ENCODE assay signal across 5 fruit fly cellular contexts in genomic region chr2L:7436492-7437324, dm6.
TF ChIP-seq lines count a peak whose summit lies in the region.

No protein-coding gene starts in this region.

- TF ChIP-seq CTCF in whole organism, embryonic (GFP tag; optimal IDR thresholded peaks at IDR 0.05; lab: Kevin White, UChicago), result peak; percentile 76

TF ChIP-seq in whole organism, adult, 20 proteins besides CTCF, POLR2A, EP300 and RAD21 (continues in another document):
- TF ChIP-seq ovo (GFP tag; optimal IDR thresholded peaks at IDR 0.05; lab: Kevin White, UChicago), result peak; percentile 89
- TF ChIP-seq Hr96 (GFP tag; optimal IDR thresholded peaks at IDR 0.05; lab: Kevin White, UChicago), result peak; percentile 75
- TF ChIP-seq CG12768 (GFP tag; optimal IDR thresholded peaks at IDR 0.05; lab: Kevin White, UChicago), result peak; percentile 72
- TF ChIP-seq CG5204 (GFP tag; optimal IDR thresholded peaks at IDR 0.05; lab: Kevin White, UChicago), result peak; percentile 62
- peak; percentile 93 for TF ChIP-seq kay (GFP tag; lab: Kevin White, UChicago; ENCODE audit: borderline replicate concordance)
- TF ChIP-seq CG33017 (tag; optimal IDR thresholded peaks at IDR 0.05; lab: Kevin White, UChicago), result peak; percentile 65
- TF ChIP-seq pad (GFP tag; optimal IDR thresholded peaks at IDR 0.05; lab: Kevin White, UChicago), result peak; percentile 72
- peak; percentile 66 for TF ChIP-seq Mnt (GFP tag; optimal IDR thresholded peaks at IDR 0.05; lab: Kevin White, UChicago)
- peak; percentile 27 for TF ChIP-seq bab1 (GFP tag; optimal IDR thresholded peaks at IDR 0.05; lab: Kevin White, UChicago)
- TF ChIP-seq CG1620 (GFP tag; optimal IDR thresholded peaks at IDR 0.05; lab: Kevin White, UChicago), result peak; percentile 94
- TF ChIP-seq CG7045 (GFP tag; optimal IDR thresholded peaks at IDR 0.05; lab: Kevin White, UChicago), result peak; percentile 76
- TF ChIP-seq CG7101 (tag; optimal IDR thresholded peaks at IDR 0.05; lab: Kevin White, UChicago), result peak; percentile 79
- peak; percentile 96 for TF ChIP-seq Crg-1 (GFP tag; optimal IDR thresholded peaks at IDR 0.05; lab: Kevin White, UChicago)
- peak; percentile 57 for TF ChIP-seq CG14711 (tag; optimal IDR thresholded peaks at IDR 0.05; lab: Kevin White, UChicago)
- TF ChIP-seq Clk (GFP tag; optimal IDR thresholded peaks at IDR 0.05; lab: Kevin White, UChicago), result peak; percentile 55
- no peak for TF ChIP-seq cnc (optimal IDR thresholded peaks at IDR 0.05; lab: Kevin White, UChicago)
- peak; percentile 57 for TF ChIP-seq CG11617 (GFP tag; optimal IDR thresholded peaks at IDR 0.05; lab: Kevin White, UChicago)
- peak; percentile 85 for TF ChIP-seq tj (GFP tag; optimal IDR thresholded peaks at IDR 0.05; lab: Kevin White, UChicago)

TF ChIP-seq in whole organism, embryonic, 481 proteins besides CTCF, POLR2A, EP300 and RAD21 (continues in another document):
- TF ChIP-seq Mad (GFP tag; optimal IDR thresholded peaks at IDR 0.05; lab: Kevin White, UChicago), result peak; percentile 53
- peak; percentile 52 for TF ChIP-seq Mes4 (GFP tag; optimal IDR thresholded peaks at IDR 0.05; lab: Kevin White, UChicago)
- peak; percentile 3 for TF ChIP-seq CG8388 (GFP tag; optimal IDR thresholded peaks at IDR 0.05; lab: Kevin White, UChicago)
- peak; percentile 67 for TF ChIP-seq CG3163 (GFP tag; optimal IDR thresholded peaks at IDR 0.05; lab: Kevin White, UChicago)
- TF ChIP-seq CG14710 (tag; optimal IDR thresholded peaks at IDR 0.05; lab: Kevin White, UChicago), result peak; percentile 19
- TF ChIP-seq Ada2b (GFP tag; IDR thresholded peaks at IDR 0.05; lab: Robert Waterston, UW), result peak; percentile 37; the same call in 1 of the 2 replicates
- peak; percentile 68 for TF ChIP-seq tio (GFP tag; optimal IDR thresholded peaks at IDR 0.05; lab: Kevin White, UChicago)
- peak; percentile 58 for TF ChIP-seq kni (GFP tag; optimal IDR thresholded peaks at IDR 0.05; lab: Kevin White, UChicago)
- peak; percentile 62; the same call in 2 of the 3 replicates for TF ChIP-seq tgo (GFP tag; IDR thresholded peaks at IDR 0.05; lab: Robert Waterston, UW)
- TF ChIP-seq crp (GFP tag; optimal IDR thresholded peaks at IDR 0.05; lab: Kevin White, UChicago), result no peak
- TF ChIP-seq eyg (GFP tag; optimal IDR thresholded peaks at IDR 0.05; lab: Kevin White, UChicago), result peak; percentile 79
- TF ChIP-seq CG11093 (GFP tag; IDR thresholded peaks at IDR 0.05; lab: Robert Waterston, UW), result peak; percentile 57; the same call in 1 of the 3 replicates
- no peak for TF ChIP-seq unc-4 (GFP tag; IDR thresholded peaks at IDR 0.05; lab: Robert Waterston, UW; ENCODE audit: partially characterized antibody)
- TF ChIP-seq ara (GFP tag; IDR thresholded peaks at IDR 0.05; lab: Robert Waterston, UW), result peak; percentile 50; the same call in 1 of the 2 replicates
- peak; percentile 55 for TF ChIP-seq sqz (GFP tag; optimal IDR thresholded peaks at IDR 0.05; lab: Kevin White, UChicago)
- TF ChIP-seq Hr78 (GFP tag; optimal IDR thresholded peaks at IDR 0.05; lab: Kevin White, UChicago), result no peak
- peak; percentile 89 for TF ChIP-seq Hmr (GFP tag; optimal IDR thresholded peaks at IDR 0.05; lab: Kevin White, UChicago)

TF ChIP-seq in whole organism, prepupa, 60 proteins besides CTCF, POLR2A, EP300 and RAD21 (continues in another document):
- TF ChIP-seq CG6792 (GFP tag; optimal IDR thresholded peaks at IDR 0.05; lab: Kevin White, UChicago) (no peak), esn (GFP tag; optimal IDR thresholded peaks at IDR 0.05; lab: Kevin White, UChicago) (no peak), lz (GFP tag; optimal IDR thresholded peaks at IDR 0.05; lab: Kevin White, UChicago) (no peak), vri (GFP tag; optimal IDR thresholded peaks at IDR 0.05; lab: Kevin White, UChicago) (peak; percentile 86), acj6 (GFP tag; optimal IDR thresholded peaks at IDR 0.05; lab: Kevin White, UChicago) (peak; percentile 37), Met (GFP tag; optimal IDR thresholded peaks at IDR 0.05; lab: Kevin White, UChicago) (no peak), CG11294 (GFP tag; IDR thresholded peaks at IDR 0.05; lab: Robert Waterston, UW) (no peak), CG4318 (GFP tag; optimal IDR thresholded peaks at IDR 0.05; lab: Kevin White, UChicago) (no peak), CG6854 (GFP tag; optimal IDR thresholded peaks at IDR 0.05; lab: Kevin White, UChicago) (no peak), svp (GFP tag; lab: Kevin White, UChicago) (no peak), Hr39 (GFP tag; optimal IDR thresholded peaks at IDR 0.05; lab: Kevin White, UChicago) (no peak), CG7368 (GFP tag; optimal IDR thresholded peaks at IDR 0.05; lab: Kevin White, UChicago) (peak; percentile 43), Eip78C (GFP tag; lab: Kevin White, UChicago) (peak; percentile 50), CG3032 (tag; optimal IDR thresholded peaks at IDR 0.05; lab: Kevin White, UChicago) (no peak), dsx (GFP tag; optimal IDR thresholded peaks at IDR 0.05; lab: Kevin White, UChicago; ENCODE audit: poor library complexity, severe bottlenecking) (no peak), CG6808 (GFP tag; optimal IDR thresholded peaks at IDR 0.05; lab: Kevin White, UChicago) (no peak), topi (GFP tag; optimal IDR thresholded peaks at IDR 0.05; lab: Kevin White, UChicago) (no peak), CG1621 (tag; optimal IDR thresholded peaks at IDR 0.05; lab: Kevin White, UChicago) (no peak), spab (GFP tag; optimal IDR thresholded peaks at IDR 0.05; lab: Kevin White, UChicago) (no peak), net (GFP tag; optimal IDR thresholded peaks at IDR 0.05; lab: Kevin White, UChicago) (no peak), Hr4 (GFP tag; optimal IDR thresholded peaks at IDR 0.05; lab: Kevin White, UChicago) (no peak)

TF ChIP-seq in whole organism, pupa, 21 proteins besides CTCF, POLR2A, EP300 and RAD21:
- peak; percentile 20 for TF ChIP-seq CG34367 (tag; optimal IDR thresholded peaks at IDR 0.05; lab: Kevin White, UChicago)
- no peak for TF ChIP-seq CG15710 (tag; optimal IDR thresholded peaks at IDR 0.05; lab: Kevin White, UChicago)
- no peak for TF ChIP-seq gl (tag; optimal IDR thresholded peaks at IDR 0.05; lab: Kevin White, UChicago)
- peak; percentile 48 for TF ChIP-seq Ets98B (GFP tag; IDR thresholded peaks at IDR 0.05; lab: Robert Waterston, UW)
- peak; percentile 67 for TF ChIP-seq CG4496 (GFP tag; IDR thresholded peaks at IDR 0.05; lab: Robert Waterston, UW)
- peak; percentile 18 for TF ChIP-seq CG14655 (GFP tag; optimal IDR thresholded peaks at IDR 0.05; lab: Kevin White, UChicago)
- TF ChIP-seq CG12605 (GFP tag; IDR thresholded peaks at IDR 0.05; lab: Robert Waterston, UW), result peak; percentile 35; the same call in 1 of the 2 replicates
- no peak for TF ChIP-seq fd96Ca (GFP tag; IDR thresholded peaks at IDR 0.05; lab: Robert Waterston, UW)

TF ChIP-seq in whole organism, wandering third instar larva, 38 proteins besides CTCF, POLR2A, EP300 and RAD21 (continues in another document):
- no peak for TF ChIP-seq Hr78 (GFP tag; optimal IDR thresholded peaks at IDR 0.05; lab: Kevin White, UChicago)
- peak; percentile 37 for TF ChIP-seq fru (GFP tag; optimal IDR thresholded peaks at IDR 0.05; lab: Kevin White, UChicago)
- no peak for TF ChIP-seq Rel (GFP tag; optimal IDR thresholded peaks at IDR 0.05; lab: Kevin White, UChicago)
- TF ChIP-seq Rel (tag; optimal IDR thresholded peaks at IDR 0.05; lab: Kevin White, UChicago), result no peak
- no peak for TF ChIP-seq Dfd (GFP tag; optimal IDR thresholded peaks at IDR 0.05; lab: Kevin White, UChicago)
- TF ChIP-seq jim (GFP tag; optimal IDR thresholded peaks at IDR 0.05; lab: Kevin White, UChicago), result peak; percentile 44
- no peak for TF ChIP-seq Abd-B (GFP tag; optimal IDR thresholded peaks at IDR 0.05; lab: Kevin White, UChicago)
- TF ChIP-seq CrebA (GFP tag; optimal IDR thresholded peaks at IDR 0.05; lab: Kevin White, UChicago; ENCODE audit: borderline replicate concordance), result no peak
- no peak for TF ChIP-seq woc (GFP tag; optimal IDR thresholded peaks at IDR 0.05; lab: Kevin White, UChicago)
- no peak for TF ChIP-seq N (GFP tag; optimal IDR thresholded peaks at IDR 0.05; lab: Kevin White, UChicago)
- TF ChIP-seq usp (GFP tag; optimal IDR thresholded peaks at IDR 0.05; lab: Kevin White, UChicago), result no peak
- no peak for TF ChIP-seq sage (GFP tag; optimal IDR thresholded peaks at IDR 0.05; lab: Kevin White, UChicago)
- TF ChIP-seq CG32264 (GFP tag; optimal IDR thresholded peaks at IDR 0.05; lab: Kevin White, UChicago), result no peak
- TF ChIP-seq CG9705 (GFP tag; optimal IDR thresholded peaks at IDR 0.05; lab: Kevin White, UChicago), result peak; percentile 37
- peak; percentile 40 for TF ChIP-seq OdsH (GFP tag; optimal IDR thresholded peaks at IDR 0.05; lab: Kevin White, UChicago)
- TF ChIP-seq rgr (GFP tag; optimal IDR thresholded peaks at IDR 0.05; lab: Kevin White, UChicago), result peak; percentile 50
- peak; percentile 74 for TF ChIP-seq sv (GFP tag; optimal IDR thresholded peaks at IDR 0.05; lab: Kevin White, UChicago)
- TF ChIP-seq Hnf4 (GFP tag; optimal IDR thresholded peaks at IDR 0.05; lab: Kevin White, UChicago), result peak; percentile 62
- TF ChIP-seq ey (GFP tag; optimal IDR thresholded peaks at IDR 0.05; lab: Kevin White, UChicago), result peak; percentile 21
- TF ChIP-seq Vsx2 (GFP tag; optimal IDR thresholded peaks at IDR 0.05; lab: Kevin White, UChicago; ENCODE audit: partially characterized antibody), result no peak
- TF ChIP-seq Sp1 (GFP tag; optimal IDR thresholded peaks at IDR 0.05; lab: Kevin White, UChicago), result no peak
- peak; percentile 39 for TF ChIP-seq HLH106 (tag; optimal IDR thresholded peaks at IDR 0.05; lab: Kevin White, UChicago)
- peak; percentile 11 for TF ChIP-seq dsf (GFP tag; optimal IDR thresholded peaks at IDR 0.05; lab: Kevin White, UChicago; ENCODE audit: borderline replicate concordance)
- TF ChIP-seq psq (GFP tag; optimal IDR thresholded peaks at IDR 0.05; lab: Kevin White, UChicago), result peak; percentile 35
- peak; percentile 24 for TF ChIP-seq br (GFP tag; optimal IDR thresholded peaks at IDR 0.05; lab: Kevin White, UChicago)
- TF ChIP-seq Jra (GFP tag; optimal IDR thresholded peaks at IDR 0.05; lab: Kevin White, UChicago), result no peak
- no peak for TF ChIP-seq Dif (GFP tag; optimal IDR thresholded peaks at IDR 0.05; lab: Kevin White, UChicago; ENCODE audit: partially characterized antibody)
- TF ChIP-seq lola (GFP tag; optimal IDR thresholded peaks at IDR 0.05; lab: Kevin White, UChicago), result no peak
- peak; percentile 47 for TF ChIP-seq tai (GFP tag; optimal IDR thresholded peaks at IDR 0.05; lab: Kevin White, UChicago)
- TF ChIP-seq dmrt93B (GFP tag; optimal IDR thresholded peaks at IDR 0.05; lab: Kevin White, UChicago), result peak; percentile 39
- TF ChIP-seq pan (optimal IDR thresholded peaks at IDR 0.05; lab: Kevin White, UChicago), result no peak
- TF ChIP-seq foxo (GFP tag; optimal IDR thresholded peaks at IDR 0.05; lab: Kevin White, UChicago), result peak in 1 of 2 experiments; percentile 49
- no peak for TF ChIP-seq dl (GFP tag; optimal IDR thresholded peaks at IDR 0.05; lab: Kevin White, UChicago; ENCODE audit: insufficient read depth in 1 of 2, partially characterized antibody in 2 of 2)
- peak; percentile 96 for TF ChIP-seq Hr83 (GFP tag; optimal IDR thresholded peaks at IDR 0.05; lab: Kevin White, UChicago; ENCODE audit: poor library complexity, severe bottlenecking)
